Fruit fly (Drosophila melanogaster) whole organism, embryonic: ENCODE results near the gene CG17562.

Experiments used
- C15 ChIP-seq: fragments of 200-800 bp; sonication (Bioruptor generic); IDR thresholded peaks from 3 replicates; pipeline ENCODE4 v1.3.6; 2022; ENCODE audit warnings: missing biosample characterization, missing genetic modification characterization
- CG10209 ChIP-seq: fragments of 200-800 bp; sonication (Bioruptor generic); optimal IDR thresholded peaks from 3 replicates; lab custom pipeline; 2017; ENCODE audit warnings: missing biosample characterization, mild to moderate bottlenecking, missing genetic modification characterization, missing genetic modification reagents
- CG10979 ChIP-seq: fragments of 200-800 bp; sonication (Bioruptor generic); optimal IDR thresholded peaks from 2 replicates; lab custom pipeline; 2018; ENCODE audit warnings: missing biosample characterization, mild to moderate bottlenecking, missing genetic modification characterization, moderate library complexity
- CG11398 ChIP-seq: fragments of 200-800 bp; sonication (Bioruptor generic); optimal IDR thresholded peaks from 2 replicates; lab custom pipeline; 2016; ENCODE audit warnings: missing biosample characterization, missing genetic modification characterization
- CG11504 ChIP-seq: fragments of 200-800 bp; sonication (Bioruptor generic); optimal IDR thresholded peaks from 3 replicates; lab custom pipeline; 2019; ENCODE audit warnings: missing biosample characterization, mild to moderate bottlenecking, missing genetic modification characterization, moderate library complexity
- CG12769 ChIP-seq: fragments of 200-800 bp; sonication (Bioruptor generic); optimal IDR thresholded peaks from 2 replicates; lab custom pipeline; 2019; ENCODE audit warnings: missing biosample characterization, mild to moderate bottlenecking, missing genetic modification characterization, moderate library complexity
- CG13624 ChIP-seq: fragments of 200-800 bp; sonication (Bioruptor generic); optimal IDR thresholded peaks from 2 replicates; lab custom pipeline; 2016; ENCODE audit warnings: missing biosample characterization, missing genetic modification characterization
- CG2120 ChIP-seq: fragments of 200-800 bp; sonication (Bioruptor generic); optimal IDR thresholded peaks from 3 replicates; lab custom pipeline; 2016; ENCODE audit warnings: missing biosample characterization, missing genetic modification characterization
- CG2202 ChIP-seq: fragments of 200-800 bp; sonication (Bioruptor generic); optimal IDR thresholded peaks from 2 replicates; lab custom pipeline; 2018; ENCODE audit warnings: missing biosample characterization, mild to moderate bottlenecking, missing genetic modification characterization
- CG31224 ChIP-seq: fragments of 200-800 bp; sonication (Bioruptor generic); IDR thresholded peaks from 2 replicates; pipeline ENCODE4 v1.3.6; 2022; ENCODE audit warnings: missing biosample characterization, missing genetic modification characterization
- CG31441 ChIP-seq: fragments of 200-800 bp; sonication (Bioruptor generic); IDR thresholded peaks from 2 replicates; pipeline ENCODE4 v1.3.6; 2022; ENCODE audit warnings: missing biosample characterization, missing genetic modification characterization
- CG3163 ChIP-seq: fragments of 200-800 bp; sonication (Bioruptor generic); optimal IDR thresholded peaks from 3 replicates; lab custom pipeline; 2016; ENCODE audit warnings: missing biosample characterization, missing genetic modification characterization
- CG32772 ChIP-seq: fragments of 200-800 bp; sonication (Bioruptor generic); IDR thresholded peaks from 2 replicates; pipeline ENCODE4 v1.3.6; 2022; ENCODE audit warnings: missing biosample characterization, missing genetic modification characterization
- CG3995 ChIP-seq: fragments of 200-800 bp; sonication (Bioruptor generic); optimal IDR thresholded peaks from 3 replicates; lab custom pipeline; 2016; ENCODE audit warnings: missing biosample characterization, missing genetic modification characterization
- CG4707 ChIP-seq: fragments of 200-800 bp; sonication (Bioruptor generic); optimal IDR thresholded peaks from 2 replicates; lab custom pipeline; 2018; ENCODE audit warnings: missing biosample characterization, mild to moderate bottlenecking, missing genetic modification characterization, moderate library complexity
- CG6689 ChIP-seq: fragments of 200-800 bp; sonication (Bioruptor generic); IDR thresholded peaks from 2 replicates; pipeline ENCODE4 v1.3.6; 2022; ENCODE audit warnings: missing biosample characterization, missing genetic modification characterization
- CG6813 ChIP-seq: fragments of 200-800 bp; sonication (Bioruptor generic); optimal IDR thresholded peaks from 2 replicates; lab custom pipeline; 2017; ENCODE audit warnings: missing biosample characterization, missing genetic modification characterization, mild to moderate bottlenecking, moderate library complexity, missing genetic modification reagents
- CG7839 ChIP-seq: fragments of 200-800 bp; sonication (Bioruptor generic); optimal IDR thresholded peaks from 3 replicates; lab custom pipeline; 2018; ENCODE audit warnings: missing biosample characterization, mild to moderate bottlenecking, missing genetic modification characterization, moderate library complexity
- CrebB ChIP-seq: fragments of 200-800 bp; sonication (Bioruptor generic); optimal IDR thresholded peaks from 3 replicates; lab custom pipeline; 2018; ENCODE audit warnings: missing biosample characterization, mild to moderate bottlenecking, missing genetic modification characterization
- Dfd ChIP-seq, 2 experiments: fragments of >200 bp; optimal IDR thresholded peaks; 2 replicates each; lab custom pipeline; 2017; ENCODE audit warnings: missing biosample characterization in 2 of 2, missing genetic modification characterization in 2 of 2
- Dref ChIP-seq: fragments of 200-800 bp; sonication (Bioruptor generic); IDR thresholded peaks from 2 replicates; pipeline ENCODE4 v1.3.6; 2022; ENCODE audit warnings: missing biosample characterization, missing genetic modification characterization
- HLH3B ChIP-seq: fragments of 200-800 bp; sonication (Bioruptor generic); IDR thresholded peaks from 2 replicates; pipeline ENCODE4 v1.3.6; 2022; ENCODE audit warnings: missing biosample characterization, missing genetic modification characterization
- HmgD ChIP-seq: fragments of 200-800 bp; sonication (Bioruptor generic); optimal IDR thresholded peaks from 3 replicates; lab custom pipeline; 2016; ENCODE audit warnings: missing biosample characterization, missing genetic modification characterization
- Lhr ChIP-seq: fragments of 200-800 bp; sonication (Bioruptor generic); optimal IDR thresholded peaks from 3 replicates; lab custom pipeline; 2017; ENCODE audit warnings: mild to moderate bottlenecking, missing biosample characterization, missing genetic modification reagents, missing genetic modification characterization
- Mes4 ChIP-seq: fragments of 200-800 bp; sonication (Bioruptor generic); optimal IDR thresholded peaks from 2 replicates; lab custom pipeline; 2016; ENCODE audit warnings: missing biosample characterization, missing genetic modification characterization
- Oli ChIP-seq: fragments of 200-800 bp; sonication (Bioruptor generic); optimal IDR thresholded peaks from 2 replicates; lab custom pipeline; 2018; ENCODE audit warnings: missing biosample characterization, mild to moderate bottlenecking, missing genetic modification characterization, moderate library complexity
- Ptx1 ChIP-seq: fragments of 200-800 bp; sonication (Bioruptor generic); IDR thresholded peaks from 2 replicates; pipeline ENCODE4 v1.3.6; 2022; ENCODE audit warnings: missing biosample characterization, missing genetic modification characterization
- Six4 ChIP-seq: fragments of 200-800 bp; sonication (Bioruptor generic); optimal IDR thresholded peaks from 2 replicates; lab custom pipeline; 2016; ENCODE audit warnings: missing biosample characterization, missing genetic modification characterization
- Sry-β ChIP-seq: fragments of 200-800 bp; sonication (Bioruptor generic); optimal IDR thresholded peaks from 2 replicates; lab custom pipeline; 2018; ENCODE audit warnings: missing biosample characterization, mild to moderate bottlenecking, missing genetic modification characterization, moderate library complexity
- ab ChIP-seq: fragments of 200-800 bp; sonication (Bioruptor generic); optimal IDR thresholded peaks from 2 replicates; lab custom pipeline; 2016; ENCODE audit warnings: missing biosample characterization, missing genetic modification characterization
- cwo ChIP-seq: fragments of 200-800 bp; sonication (Bioruptor generic); optimal IDR thresholded peaks from 3 replicates; lab custom pipeline; 2017; ENCODE audit warnings: missing biosample characterization, missing genetic modification characterization, mild to moderate bottlenecking, moderate library complexity, missing genetic modification reagents
- dmrt11E ChIP-seq: fragments of 200-800 bp; sonication (Bioruptor generic); optimal IDR thresholded peaks from 3 replicates; lab custom pipeline; 2018; ENCODE audit warnings: missing biosample characterization, mild to moderate bottlenecking, missing genetic modification characterization, moderate library complexity
- dmrt99B ChIP-seq: fragments of 200-800 bp; sonication (Bioruptor generic); optimal IDR thresholded peaks from 2 replicates; lab custom pipeline; 2018; ENCODE audit warnings: missing biosample characterization, mild to moderate bottlenecking, missing genetic modification characterization, moderate library complexity
- fu2 ChIP-seq: fragments of 200-800 bp; sonication (Bioruptor generic); optimal IDR thresholded peaks from 2 replicates; lab custom pipeline; 2016; ENCODE audit warnings: missing biosample characterization, missing genetic modification characterization
- grn ChIP-seq: fragments of 200-800 bp; sonication (Bioruptor generic); optimal IDR thresholded peaks from 3 replicates; lab custom pipeline; 2017; ENCODE audit warnings: missing biosample characterization, missing genetic modification characterization
- gsb-n ChIP-seq: fragments of 200-800 bp; sonication (Bioruptor generic); optimal IDR thresholded peaks from 3 replicates; lab custom pipeline; 2018; ENCODE audit warnings: missing biosample characterization, mild to moderate bottlenecking, missing genetic modification characterization
- hth ChIP-seq: fragments of >200 bp; optimal IDR thresholded peaks from 2 replicates; lab custom pipeline; 2017; ENCODE audit warnings: inconsistent platforms
- kay ChIP-seq: fragments of 200-800 bp; sonication (Bioruptor generic); optimal IDR thresholded peaks from 2 replicates; lab custom pipeline; 2016; ENCODE audit warnings: missing biosample characterization, missing genetic modification characterization
- ken ChIP-seq: fragments of 200-800 bp; sonication (Bioruptor generic); IDR thresholded peaks from 3 replicates; pipeline ENCODE4 v1.3.6; 2022; ENCODE audit warnings: missing biosample characterization, missing genetic modification characterization
- kni ChIP-seq: fragments of 200-800 bp; sonication (Bioruptor generic); optimal IDR thresholded peaks from 3 replicates; lab custom pipeline; 2017; ENCODE audit warnings: mild to moderate bottlenecking, missing biosample characterization, missing genetic modification reagents, missing genetic modification characterization
- knrl ChIP-seq: fragments of 200-800 bp; sonication (Bioruptor generic); IDR thresholded peaks from 3 replicates; pipeline ENCODE4 v1.3.6; 2022; ENCODE audit warnings: missing biosample characterization, missing genetic modification characterization; ENCODE audit not compliant: partially characterized antibody
- pho ChIP-seq: fragments of 200-800 bp; sonication (Bioruptor generic); optimal IDR thresholded peaks from 2 replicates; lab custom pipeline; 2016; ENCODE audit warnings: missing biosample characterization, missing genetic modification characterization
- pros ChIP-seq: fragments of 200-800 bp; sonication (Bioruptor generic); optimal IDR thresholded peaks from 3 replicates; lab custom pipeline; 2019; ENCODE audit warnings: missing biosample characterization, mild to moderate bottlenecking, missing genetic modification characterization, moderate library complexity
- pzg ChIP-seq: fragments of 200-800 bp; sonication (Bioruptor generic); optimal IDR thresholded peaks from 3 replicates; lab custom pipeline; 2018; ENCODE audit warnings: missing biosample characterization, mild to moderate bottlenecking, missing genetic modification characterization, moderate library complexity
- repo ChIP-seq: fragments of 200-800 bp; sonication (Bioruptor generic); optimal IDR thresholded peaks from 2 replicates; lab custom pipeline; 2016; ENCODE audit warnings: missing biosample characterization, missing genetic modification characterization
- scrt ChIP-seq: fragments of 200-800 bp; sonication (Bioruptor generic); optimal IDR thresholded peaks from 2 replicates; lab custom pipeline; 2018; ENCODE audit warnings: missing biosample characterization, mild to moderate bottlenecking, missing genetic modification characterization, moderate library complexity
- trem ChIP-seq: fragments of 200-800 bp; optimal IDR thresholded peaks from 3 replicates; lab custom pipeline; 2019; ENCODE audit warnings: missing biosample characterization, mild to moderate bottlenecking, missing genetic modification characterization, moderate library complexity
- trh ChIP-seq: fragments of 200-800 bp; sonication (Bioruptor generic); optimal IDR thresholded peaks from 2 replicates; lab custom pipeline; 2016; ENCODE audit warnings: missing biosample characterization, missing genetic modification characterization
- usp ChIP-seq: fragments of >200 bp; optimal IDR thresholded peaks from 2 replicates; lab custom pipeline; 2017; ENCODE audit warnings: missing biosample characterization, missing genetic modification characterization
- zf30C ChIP-seq: fragments of 200-800 bp; sonication (Bioruptor generic); optimal IDR thresholded peaks from 3 replicates; lab custom pipeline; 2018; ENCODE audit warnings: missing biosample characterization, mild to moderate bottlenecking, missing genetic modification characterization

CG17562 gene

dm6 chr3R:16573483-16574145 is 41.5 kb upstream of the CG17562 start, which contains the start of gene CG14903 (continued):
- TF ChIP-seq kni (GFP tag; lab: Kevin White, UChicago) (no peak), ab (GFP tag; lab: Kevin White, UChicago) (no peak), Lhr (GFP tag; lab: Kevin White, UChicago) (peak; percentile 72), CG7839 (tag; lab: Kevin White, UChicago) (peak; percentile 26), CG6689 (GFP tag; lab: Robert Waterston, UW) (no peak), Dref (peak; percentile 53), grn (GFP tag; lab: Kevin White, UChicago) (no peak), CG2120 (GFP tag; lab: Kevin White, UChicago) (peak; percentile 49), CG11504 (tag; lab: Kevin White, UChicago) (peak; percentile 59), usp (GFP tag; lab: Kevin White, UChicago) (no peak), ken (GFP tag; lab: Robert Waterston, UW) (peak; percentile 50; the same call in 2 of the 3 replicates), zf30C (GFP tag; lab: Kevin White, UChicago) (no peak), CG10979 (tag; lab: Kevin White, UChicago) (no peak), CG10209 (GFP tag; lab: Kevin White, UChicago) (no peak), HLH3B (GFP tag; lab: Robert Waterston, UW) (peak; percentile 49; the same call in 1 of the 2 replicates), trem (tag; lab: Kevin White, UChicago) (peak; percentile 55), CG13624 (GFP tag; lab: Kevin White, UChicago) (peak; percentile 25), CG4707 (GFP tag; lab: Kevin White, UChicago) (no peak), Six4 (GFP tag; lab: Kevin White, UChicago) (no peak), CG11398 (GFP tag; lab: Kevin White, UChicago) (no peak), dmrt99B (tag; lab: Kevin White, UChicago) (no peak), trh (no peak), pros (GFP tag; lab: Kevin White, UChicago) (no peak), dmrt11E (tag; lab: Kevin White, UChicago) (peak; percentile 37), CG3995 (GFP tag; lab: Kevin White, UChicago) (peak; percentile 98), CG3163 (no peak), cwo (GFP tag; lab: Kevin White, UChicago) (no peak), gsb-n (tag; lab: Kevin White, UChicago) (no peak), CG2202 (no peak), Oli (tag; lab: Kevin White, UChicago) (no peak), scrt (GFP tag; lab: Kevin White, UChicago) (no peak), pho (GFP tag; lab: Kevin White, UChicago) (peak; percentile 27), kay (GFP tag; lab: Kevin White, UChicago) (peak; percentile 2), Sry-β (GFP tag; lab: Kevin White, UChicago) (no peak), Mes4 (GFP tag; lab: Kevin White, UChicago) (no peak), pzg (GFP tag; lab: Kevin White, UChicago) (peak; percentile 60), CG32772 (GFP tag; lab: Robert Waterston, UW) (no peak), Dfd (GFP tag; optimal IDR thresholded peaks at IDR 0.05; lab: Kevin White, UChicago) (no peak), CG31224 (GFP tag; lab: Robert Waterston, UW) (no peak), repo (GFP tag; lab: Kevin White, UChicago) (no peak), HmgD (GFP tag; lab: Kevin White, UChicago) (no peak), fu2 (no peak), hth (no peak), CG6813 (GFP tag; lab: Kevin White, UChicago) (no peak), CG12769 (no peak), CG31441 (peak; percentile 50; the same call in 1 of the 2 replicates), Ptx1 (GFP tag; lab: Robert Waterston, UW) (peak; percentile 20; the same call in 1 of the 2 replicates), CrebB (no peak), C15 (GFP tag; lab: Robert Waterston, UW) (no peak), knrl (peak; percentile 82)
